Fruit fly (Drosophila melanogaster) ovary, adult (tissue): Measurements from ENCODE around the gene Sgs7.

Experiments used
- CG17801 ChIP-seq: fragments of 200-800 bp; optimal IDR thresholded peaks from 2 replicates; lab custom pipeline; 2019; ENCODE audit warnings: missing biosample characterization, mild to moderate bottlenecking, missing genetic modification characterization, moderate library complexity; ENCODE audit not compliant: partially characterized antibody

Sgs7 gene

DNA sequence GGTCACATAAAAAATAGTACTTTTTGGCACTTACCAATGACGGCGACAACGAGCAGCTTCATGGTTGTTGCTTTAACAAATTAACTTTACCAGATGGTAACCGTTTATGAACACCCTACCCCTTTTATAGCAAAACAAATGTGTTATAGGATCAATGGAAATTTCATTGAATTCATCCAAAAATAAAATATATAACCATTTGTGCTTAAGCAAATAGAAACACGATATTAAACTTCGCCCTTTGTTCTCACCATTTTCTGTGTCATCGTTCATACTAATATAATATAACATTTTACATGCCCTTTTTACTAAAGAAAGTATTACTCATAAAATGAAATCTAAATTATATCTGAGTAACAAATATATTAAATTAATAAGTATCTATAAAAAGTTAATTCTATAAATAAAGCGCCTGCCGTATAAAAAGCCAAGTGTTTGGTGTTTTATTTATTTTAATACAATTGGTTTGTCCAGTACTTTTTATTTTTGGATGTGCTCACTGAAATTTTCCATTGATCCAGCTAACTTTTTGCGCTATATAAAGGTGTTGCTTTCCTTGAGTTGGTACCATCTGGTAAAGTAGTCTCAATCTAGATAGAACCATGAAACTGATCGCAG, at the start of gene Sgs7, which contains the start of gene Sgs8:
TSS of gene Sgs7 (plus strand) at position 568 of the 618 bp plus-strand sequence.
TSS of gene Sgs8 (minus strand) at position 101 of the 618 bp plus-strand sequence.
- no peak for TF ChIP-seq CG17801 (GFP tag; lab: Kevin White, UChicago)

DNA sequence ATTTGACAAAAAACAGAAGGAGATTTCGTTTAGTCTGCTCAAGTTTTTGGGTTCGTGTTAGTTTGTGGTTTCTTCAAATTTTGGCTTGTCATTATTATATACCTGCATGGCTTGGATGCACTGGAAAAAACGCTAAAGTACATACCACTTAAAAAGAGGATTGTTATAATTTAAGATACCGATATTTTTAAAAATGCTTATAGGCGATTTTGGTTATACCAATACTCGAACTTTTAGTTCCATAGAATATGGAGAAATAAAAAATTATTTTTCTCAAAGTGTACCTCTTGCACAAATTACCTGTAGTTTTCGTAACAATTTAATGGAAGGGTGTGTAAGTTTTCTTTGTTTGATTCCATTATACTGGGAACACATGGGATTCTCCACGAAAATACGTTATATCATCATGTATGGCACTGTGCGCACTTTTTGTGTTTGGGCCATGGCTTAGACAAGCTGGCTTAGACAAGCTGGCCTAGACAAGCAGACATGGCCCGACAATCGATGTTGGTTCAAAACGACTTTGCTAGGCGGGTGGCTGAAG, 44.2 kb upstream of the Sgs7 start, which contains the start of gene Fum3:
TSS of gene Fum3 (minus strand) at position 494 of the 544 bp plus-strand sequence.
- TF ChIP-seq CG17801 (GFP tag; lab: Kevin White, UChicago) = no peak

DNA sequence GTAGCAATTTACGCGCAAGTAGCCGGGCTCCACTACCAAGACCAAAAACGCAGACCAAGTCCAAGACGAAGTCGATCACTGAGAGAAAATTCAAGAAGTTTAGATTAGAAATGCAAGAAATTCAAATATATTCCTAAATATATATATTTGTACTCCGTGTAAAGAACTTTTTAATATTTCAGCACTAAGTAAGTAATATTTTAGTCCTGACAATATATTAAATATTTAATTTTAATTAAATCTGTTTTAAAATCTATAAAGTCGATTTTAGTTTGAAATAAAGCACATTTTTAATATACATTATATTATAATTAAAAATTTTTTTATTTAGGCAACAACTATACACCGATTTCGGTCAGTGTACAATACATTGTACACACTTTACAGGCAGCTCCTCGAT, 42.7 kb upstream of the Sgs7 start:
- TF ChIP-seq CG17801 (GFP tag; lab: Kevin White, UChicago) = no peak

DNA sequence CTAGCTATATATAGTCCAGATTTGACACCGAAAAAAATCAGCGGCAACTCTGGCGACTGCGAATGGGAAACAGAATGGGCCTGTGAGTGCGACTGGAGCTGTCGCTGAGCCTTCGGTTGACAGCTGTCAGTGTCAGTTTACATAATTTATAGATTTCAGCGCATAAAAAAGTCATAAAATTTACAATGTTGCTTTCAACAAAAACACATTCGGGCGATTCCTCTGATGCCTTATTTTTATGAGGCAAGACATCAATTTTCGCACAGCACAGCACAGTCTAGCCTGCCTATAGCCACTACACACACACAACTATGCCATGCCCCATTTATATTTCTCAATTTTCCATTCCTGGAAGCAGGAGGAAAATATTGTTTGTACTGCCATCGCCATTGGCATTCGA, 37.3 kb upstream of the Sgs7 start:
- TF ChIP-seq CG17801 (GFP tag; lab: Kevin White, UChicago) = no peak

DNA sequence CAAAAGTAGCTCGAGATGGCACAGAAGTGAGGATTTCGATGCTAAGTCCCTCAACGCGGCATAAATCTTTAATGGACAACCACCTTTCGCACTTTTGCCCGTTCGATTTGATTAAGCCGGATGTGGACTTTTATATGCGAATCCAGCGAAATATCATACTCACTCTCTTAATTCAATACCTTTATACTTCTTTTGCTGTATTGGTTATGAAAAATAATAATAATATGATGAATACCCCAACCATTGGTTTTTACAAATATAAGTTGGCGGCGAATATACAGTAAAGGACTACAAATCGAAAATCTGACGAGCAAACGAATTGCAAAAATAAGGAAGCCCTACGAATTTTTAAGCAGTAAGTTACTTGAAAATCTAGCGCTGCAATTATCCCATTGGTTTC, 36.7 kb upstream of the Sgs7 start, which contains the start of gene Vha16-3:
TSS of gene Vha16-3 (plus strand) at position 301 of the 400 bp plus-strand sequence.
- no peak for TF ChIP-seq CG17801 (GFP tag; lab: Kevin White, UChicago)

DNA sequence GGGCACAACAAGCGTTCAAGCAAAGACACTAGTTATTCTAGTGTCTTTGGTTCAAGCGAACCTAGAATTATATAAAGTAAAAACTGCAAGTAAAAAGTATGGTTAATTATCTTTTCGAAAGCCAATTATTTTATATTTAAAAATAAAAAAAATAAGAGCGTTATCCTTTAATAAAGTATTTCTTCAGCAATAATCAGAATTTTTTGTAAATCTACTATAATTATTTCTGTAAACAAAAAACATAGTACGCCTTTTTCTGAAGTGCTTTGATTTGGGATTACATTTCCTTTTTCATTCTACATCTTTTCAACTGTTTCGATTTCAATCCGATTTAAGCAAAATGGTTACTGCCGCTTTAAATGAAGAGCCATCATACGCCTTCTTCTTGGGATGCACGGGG, 35.0 kb upstream of the Sgs7 start, which contains the start of gene Vha16-2:
TSS of gene Vha16-2 (plus strand) at position 301 of the 400 bp plus-strand sequence.
- no peak for TF ChIP-seq CG17801 (GFP tag; lab: Kevin White, UChicago)

DNA sequence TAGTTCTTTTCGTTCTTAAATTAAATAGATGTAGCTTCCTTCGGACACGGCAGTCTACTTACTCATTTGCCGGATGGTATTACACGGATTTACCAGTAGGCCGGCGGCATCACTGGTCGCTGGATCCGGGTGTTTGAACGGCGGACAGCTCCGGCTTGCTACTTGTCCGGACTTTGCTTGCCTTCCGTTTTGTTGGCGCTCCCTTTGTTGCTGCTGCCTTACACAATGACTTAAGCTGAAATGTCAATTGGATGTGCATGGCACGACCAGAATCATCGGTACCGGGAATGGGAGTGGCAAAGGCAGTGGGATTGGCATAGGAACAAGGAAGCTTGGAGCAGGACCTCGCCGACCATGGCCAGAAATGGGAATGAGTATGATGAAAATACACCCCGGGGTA, 29.4 kb upstream of the Sgs7 start:
- no peak for TF ChIP-seq CG17801 (GFP tag; lab: Kevin White, UChicago)

DNA sequence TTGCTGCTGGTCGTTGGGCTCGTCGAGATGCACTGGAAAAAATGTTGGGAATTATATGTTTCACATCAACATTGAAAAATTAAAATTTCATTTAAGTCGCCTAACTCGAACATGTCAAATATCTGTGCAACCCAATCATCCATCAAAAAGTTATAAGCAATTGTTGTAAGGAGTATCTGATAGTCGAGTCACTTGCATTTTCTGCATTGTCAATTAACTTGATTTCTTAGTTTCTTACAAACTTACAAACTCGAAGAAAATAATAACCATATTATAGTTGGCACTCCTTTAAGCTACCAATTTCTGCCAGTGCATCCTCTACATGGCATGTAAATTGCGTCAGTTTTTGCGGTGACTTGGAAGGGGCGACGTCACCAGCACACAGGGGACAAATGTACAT, 26.5 kb upstream of the Sgs7 start:
- TF ChIP-seq CG17801 (GFP tag; lab: Kevin White, UChicago) = no peak

DNA sequence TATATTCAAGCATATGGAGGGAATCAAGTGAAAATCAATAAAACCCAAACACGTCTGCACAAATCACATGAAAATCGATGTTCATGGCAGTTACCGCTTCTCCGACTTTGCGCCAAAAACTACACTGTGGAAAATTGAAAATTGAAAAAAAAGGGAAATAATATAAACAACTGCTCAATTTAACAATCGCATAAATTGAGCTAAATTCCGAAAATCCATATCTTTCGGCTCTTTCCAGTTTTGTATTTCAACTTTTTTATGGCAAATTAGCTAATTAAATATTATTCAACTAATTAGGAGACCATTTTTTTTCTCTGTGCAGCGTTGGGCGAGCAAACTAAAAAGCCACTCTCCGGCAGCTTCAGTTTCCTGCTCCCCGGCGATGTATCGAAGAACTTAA, 25.2 kb upstream of the Sgs7 start:
- no peak for TF ChIP-seq CG17801 (GFP tag; lab: Kevin White, UChicago)

DNA sequence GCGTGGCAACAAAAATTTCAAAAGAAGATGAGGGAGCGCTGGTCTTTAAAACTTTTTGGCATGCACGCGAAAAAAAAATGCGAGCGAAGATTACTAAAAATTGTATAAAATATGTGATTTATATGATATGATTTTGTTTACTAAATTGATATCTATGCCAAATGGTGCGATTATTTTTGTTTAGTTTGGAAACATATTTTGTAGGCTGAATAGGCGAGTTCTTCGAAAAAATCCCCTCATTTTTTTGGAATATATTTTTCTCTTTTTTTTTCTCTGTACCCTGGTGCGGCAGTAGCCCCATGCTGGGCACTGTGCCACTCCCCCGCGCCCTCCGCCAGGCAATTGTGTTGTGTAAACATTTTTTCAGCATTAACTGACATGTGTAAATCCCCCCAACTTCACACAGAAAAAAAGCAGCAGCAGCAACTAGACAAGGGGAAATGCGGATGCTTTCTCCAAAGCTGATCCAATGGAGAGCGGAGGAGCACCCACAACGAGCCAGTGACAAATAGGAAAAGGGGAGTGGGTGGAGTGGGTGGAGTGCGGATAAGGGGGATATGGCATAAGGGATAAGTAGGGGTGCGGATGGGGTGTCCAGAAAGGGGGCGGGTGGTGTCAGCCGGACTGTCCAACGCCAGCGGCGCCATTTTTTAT, 23.6 kb upstream of the Sgs7 start:
- no peak for TF ChIP-seq CG17801 (GFP tag; lab: Kevin White, UChicago)

DNA sequence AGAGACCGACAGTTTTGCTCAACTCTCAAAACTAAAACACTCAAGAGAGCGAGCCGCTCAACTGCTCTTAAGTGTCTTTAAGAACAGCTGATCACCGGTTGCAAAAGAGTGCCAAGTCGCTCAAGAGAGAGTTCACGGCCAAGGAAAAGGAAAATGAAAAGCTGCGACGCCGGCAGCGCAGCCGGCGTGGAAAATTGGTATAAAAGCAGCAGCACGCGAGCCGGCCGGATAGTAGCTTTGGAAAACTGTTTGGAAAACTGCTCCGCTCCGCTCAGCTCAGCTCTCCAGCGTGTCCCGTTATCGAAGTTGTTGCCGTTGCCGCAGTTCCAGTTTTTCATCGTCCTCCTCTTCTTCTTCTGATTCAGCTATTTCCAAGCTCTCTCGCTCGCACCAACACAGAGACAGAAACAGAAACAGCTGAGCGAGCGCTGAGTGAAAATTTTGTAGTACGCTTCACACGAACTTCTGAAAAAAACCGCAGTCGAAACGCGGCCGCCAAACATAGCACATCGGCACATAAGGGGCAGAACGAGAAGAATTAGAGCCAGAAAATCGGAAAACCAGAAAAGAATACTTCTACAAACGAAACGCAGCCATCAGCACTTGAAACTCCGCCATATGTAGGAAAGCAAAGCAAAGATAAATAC, 22.2 kb upstream of the Sgs7 start, which contains the start of gene chrb:
TSS of gene chrb (plus strand) at position 224 of the 647 bp plus-strand sequence.
- TF ChIP-seq CG17801 (GFP tag; lab: Kevin White, UChicago) = peak; percentile 55

DNA sequence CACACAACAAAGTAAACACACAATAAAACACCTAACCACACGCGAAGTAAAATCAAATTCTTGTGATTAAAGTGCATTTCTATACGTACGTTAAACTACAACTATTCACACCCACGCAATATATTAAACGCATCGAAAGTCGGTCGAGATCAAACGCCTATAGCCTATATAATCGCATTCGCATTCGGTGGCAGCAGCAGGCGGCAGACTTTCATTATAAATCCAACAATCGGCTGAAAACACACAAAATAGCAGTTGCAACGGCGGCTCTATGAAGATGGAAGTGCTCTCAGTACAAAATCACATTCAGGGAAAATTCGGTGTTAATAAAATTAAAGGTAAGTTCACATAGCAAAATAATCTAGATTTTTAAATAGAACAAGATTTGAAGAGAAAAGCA, 21.4 kb upstream of the Sgs7 start:
- TF ChIP-seq CG17801 (GFP tag; lab: Kevin White, UChicago) = no peak

DNA sequence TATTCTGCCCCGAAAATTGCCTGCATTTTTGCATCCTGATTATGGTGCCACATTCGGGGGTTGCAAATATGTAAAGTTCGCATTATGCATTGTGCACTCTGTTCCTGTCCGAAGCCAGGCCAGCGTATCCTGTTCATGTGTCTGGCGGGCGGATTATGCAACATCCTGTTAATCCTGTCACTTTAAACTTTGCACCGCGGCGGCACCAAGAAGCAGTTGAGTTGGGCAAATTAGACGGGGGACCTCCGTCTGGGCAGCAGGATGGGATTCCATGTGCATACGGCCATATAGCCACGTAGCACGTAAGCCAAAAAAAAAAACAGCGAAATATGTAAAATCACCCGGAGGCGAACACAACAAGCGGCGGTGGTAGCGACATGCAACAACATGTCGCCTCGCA, 20.2 kb upstream of the Sgs7 start:
- TF ChIP-seq CG17801 (GFP tag; lab: Kevin White, UChicago) = no peak

DNA sequence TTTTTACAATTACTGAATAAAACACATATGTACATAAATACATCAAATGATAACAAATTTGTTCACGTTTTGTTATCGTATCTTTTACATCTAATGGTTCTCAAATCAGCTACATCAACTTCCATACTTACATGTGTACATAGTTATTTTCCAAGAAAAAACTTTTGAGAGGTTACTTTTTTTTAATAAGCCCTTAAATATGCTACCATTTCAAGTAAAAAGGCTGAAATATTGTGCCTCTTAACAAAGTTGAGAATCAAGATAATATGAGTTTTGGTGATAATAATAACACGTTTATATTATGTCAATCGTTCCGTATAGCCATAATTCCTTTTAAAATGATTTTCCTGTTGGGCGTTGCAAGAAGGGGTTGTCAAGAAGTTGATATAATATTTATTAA, 19.1 kb upstream of the Sgs7 start:
- no peak for TF ChIP-seq CG17801 (GFP tag; lab: Kevin White, UChicago)

DNA sequence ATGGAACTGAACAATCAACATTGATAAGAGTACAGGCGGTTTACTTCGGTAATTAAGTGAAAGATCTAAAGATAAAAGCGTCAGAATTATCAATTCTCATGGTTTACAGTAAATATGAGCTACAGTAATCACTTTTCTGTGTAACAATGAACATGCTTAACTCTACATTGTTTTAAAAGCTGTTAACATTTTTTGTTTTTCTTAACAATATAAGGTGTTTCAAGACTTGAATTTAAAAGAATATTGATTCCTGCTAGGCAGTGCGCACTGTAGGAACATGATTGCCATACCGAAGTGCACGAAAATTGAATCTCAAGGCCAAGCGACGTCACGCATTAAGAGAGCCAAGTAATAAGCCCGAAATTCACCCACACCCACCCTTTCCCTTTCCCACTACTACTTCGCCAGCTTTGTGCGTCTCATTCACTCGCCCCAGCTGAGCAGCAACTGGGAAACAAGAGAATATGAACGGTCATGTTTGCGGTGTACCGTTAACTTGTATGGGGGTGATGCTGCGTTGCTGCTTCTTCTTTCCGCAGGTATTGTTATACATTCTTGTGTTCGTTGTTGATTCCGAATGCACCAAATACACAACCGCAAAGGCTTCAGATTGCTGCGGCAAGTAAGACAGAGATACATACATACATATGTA, 18.3 kb upstream of the Sgs7 start:
- peak; percentile 82 for TF ChIP-seq CG17801 (GFP tag; lab: Kevin White, UChicago)
